Fruit fly (Drosophila melanogaster) whole organism, embryonic: ENCODE results near the gene CG44271.

Experiments used
- Antp ChIP-seq: fragments of 200-800 bp; sonication (Bioruptor generic); optimal IDR thresholded peaks from 3 replicates; lab custom pipeline; 2016; ENCODE audit warnings: missing biosample characterization, missing genetic modification characterization
- Awh ChIP-seq: fragments of 200-800 bp; sonication (Bioruptor generic); IDR thresholded peaks from 2 replicates; pipeline ENCODE4, ENCODE4 v1.3.6; 2022; ENCODE audit warnings: missing biosample characterization, missing genetic modification characterization
- Bgb ChIP-seq: fragments of 200-800 bp; sonication (Bioruptor generic); IDR thresholded peaks from 2 replicates; pipeline ENCODE4 v1.3.6; 2022; ENCODE audit warnings: missing biosample characterization, missing genetic modification characterization; ENCODE audit not compliant: partially characterized antibody
- CG10274 ChIP-seq: fragments of 200-800 bp; sonication (Bioruptor generic); optimal IDR thresholded peaks from 3 replicates; lab custom pipeline; 2017; ENCODE audit warnings: missing biosample characterization, mild to moderate bottlenecking, missing genetic modification characterization
- CG10654 ChIP-seq: fragments of 200-800 bp; sonication (Bioruptor generic); optimal IDR thresholded peaks from 2 replicates; lab custom pipeline; 2016; ENCODE audit warnings: missing biosample characterization, missing genetic modification characterization
- CG12769 ChIP-seq: fragments of 200-800 bp; sonication (Bioruptor generic); optimal IDR thresholded peaks from 2 replicates; lab custom pipeline; 2019; ENCODE audit warnings: missing biosample characterization, mild to moderate bottlenecking, missing genetic modification characterization, moderate library complexity
- CG13624 ChIP-seq: fragments of 200-800 bp; sonication (Bioruptor generic); optimal IDR thresholded peaks from 2 replicates; lab custom pipeline; 2016; ENCODE audit warnings: missing biosample characterization, missing genetic modification characterization
- CG1602 ChIP-seq: fragments of 200-800 bp; sonication (Bioruptor generic); optimal IDR thresholded peaks from 3 replicates; lab custom pipeline; 2016; ENCODE audit warnings: missing biosample characterization, missing genetic modification characterization
- CG17328 ChIP-seq: fragments of 200-800 bp; sonication (Bioruptor generic); IDR thresholded peaks from 2 replicates; pipeline ENCODE4 v1.3.6; 2022; ENCODE audit warnings: missing biosample characterization, missing genetic modification characterization
- CG17359 ChIP-seq: fragments of 200-800 bp; sonication (Bioruptor generic); optimal IDR thresholded peaks from 3 replicates; lab custom pipeline; 2018; ENCODE audit warnings: missing biosample characterization, mild to moderate bottlenecking, missing genetic modification characterization, moderate library complexity
- CG18011 ChIP-seq: fragments of 200-800 bp; sonication (Bioruptor generic); optimal IDR thresholded peaks from 2 replicates; lab custom pipeline; 2017; ENCODE audit warnings: missing biosample characterization, missing genetic modification characterization, mild to moderate bottlenecking, moderate library complexity, missing genotype
- CG34376 ChIP-seq: fragments of 200-800 bp; sonication (Bioruptor generic); optimal IDR thresholded peaks from 2 replicates; lab custom pipeline; 2018; ENCODE audit warnings: missing biosample characterization, mild to moderate bottlenecking, missing genetic modification characterization
- CG4328 ChIP-seq: fragments of 200-800 bp; sonication (Bioruptor generic); optimal IDR thresholded peaks from 3 replicates; lab custom pipeline; 2017; ENCODE audit warnings: missing biosample characterization, missing genetic modification reagents, missing genetic modification characterization
- CG6254 ChIP-seq: fragments of 200-800 bp; sonication (Bioruptor generic); optimal IDR thresholded peaks from 3 replicates; lab custom pipeline; 2017; ENCODE audit warnings: mild to moderate bottlenecking, missing biosample characterization, missing genetic modification reagents, missing genetic modification characterization
- CG6765 ChIP-seq: fragments of 200-800 bp; sonication (Bioruptor generic); optimal IDR thresholded peaks from 3 replicates; lab custom pipeline; 2017; ENCODE audit warnings: missing biosample characterization, mild to moderate bottlenecking, missing genetic modification characterization
- CG6813 ChIP-seq: fragments of 200-800 bp; sonication (Bioruptor generic); optimal IDR thresholded peaks from 2 replicates; lab custom pipeline; 2017; ENCODE audit warnings: missing biosample characterization, missing genetic modification characterization, mild to moderate bottlenecking, moderate library complexity, missing genetic modification reagents
- CG7839 ChIP-seq: fragments of 200-800 bp; sonication (Bioruptor generic); optimal IDR thresholded peaks from 3 replicates; lab custom pipeline; 2018; ENCODE audit warnings: missing biosample characterization, mild to moderate bottlenecking, missing genetic modification characterization, moderate library complexity
- CG9932 ChIP-seq: fragments of 200-800 bp; sonication (Bioruptor generic); IDR thresholded peaks from 2 replicates; pipeline ENCODE4 v1.3.6; 2022; ENCODE audit warnings: missing biosample characterization, missing genetic modification characterization
- Dip3 ChIP-seq: fragments of 200-800 bp; sonication (Bioruptor generic); optimal IDR thresholded peaks from 3 replicates; lab custom pipeline; 2016; ENCODE audit warnings: missing biosample characterization, missing genetic modification characterization
- Doc2 ChIP-seq: fragments of 200-800 bp; sonication (Bioruptor generic); IDR thresholded peaks from 2 replicates; pipeline ENCODE4 v1.3.6; 2022; ENCODE audit warnings: missing biosample characterization, missing genetic modification characterization
- MTF-1 ChIP-seq: fragments of 200-800 bp; sonication (Bioruptor generic); optimal IDR thresholded peaks from 2 replicates; lab custom pipeline; 2018; ENCODE audit warnings: missing biosample characterization, mild to moderate bottlenecking, missing genetic modification characterization, borderline replicate concordance
- Opbp ChIP-seq: fragments of 200-800 bp; sonication (Bioruptor generic); IDR thresholded peaks from 3 replicates; pipeline ENCODE4 v1.3.6; 2022; ENCODE audit warnings: missing biosample characterization, missing genetic modification characterization; ENCODE audit not compliant: partially characterized antibody
- TFAM ChIP-seq: fragments of 200-800 bp; sonication (Bioruptor generic); optimal IDR thresholded peaks from 2 replicates; lab custom pipeline; 2017; ENCODE audit warnings: missing biosample characterization, missing genetic modification characterization, inconsistent platforms
- Vsx1 ChIP-seq: fragments of 200-800 bp; sonication (Bioruptor generic); optimal IDR thresholded peaks from 2 replicates; lab custom pipeline; 2017; ENCODE audit warnings: missing biosample characterization, mild to moderate bottlenecking, missing genetic modification characterization, missing genetic modification reagents
- YL-1 ChIP-seq: fragments of 200-800 bp; sonication (Bioruptor generic); optimal IDR thresholded peaks from 3 replicates; lab custom pipeline; 2017; ENCODE audit warnings: missing biosample characterization, mild to moderate bottlenecking, missing genetic modification characterization
- ara ChIP-seq: fragments of 200-800 bp; sonication (Bioruptor generic); IDR thresholded peaks from 2 replicates; pipeline ENCODE4 v1.3.6; 2022; ENCODE audit warnings: missing biosample characterization, missing genetic modification characterization
- bcd ChIP-seq: fragments of 200-800 bp; sonication (Bioruptor generic); optimal IDR thresholded peaks from 2 replicates; lab custom pipeline; 2017; ENCODE audit warnings: missing biosample characterization, mild to moderate bottlenecking, missing genetic modification characterization
- bowl ChIP-seq: fragments of 200-800 bp; sonication (Bioruptor generic); IDR thresholded peaks from 2 replicates; pipeline ENCODE4 v1.3.6; 2022; ENCODE audit warnings: missing biosample characterization, missing genetic modification characterization
- cad ChIP-seq: fragments of >200 bp; optimal IDR thresholded peaks from 2 replicates; lab custom pipeline; 2017; ENCODE audit warnings: missing biosample characterization, missing genetic modification characterization
- cas ChIP-seq: fragments of 200-800 bp; sonication (Bioruptor generic); IDR thresholded peaks from 2 replicates; pipeline ENCODE4 v1.3.6; 2022; ENCODE audit warnings: missing biosample characterization, missing genetic modification characterization
- caup ChIP-seq: fragments of 200-800 bp; sonication (Bioruptor generic); optimal IDR thresholded peaks from 3 replicates; lab custom pipeline; 2017; ENCODE audit warnings: missing biosample characterization, mild to moderate bottlenecking, missing genetic modification characterization, moderate library complexity; ENCODE audit not compliant: severe bottlenecking
- crc ChIP-seq: fragments of 200-800 bp; sonication (Bioruptor generic); optimal IDR thresholded peaks from 2 replicates; lab custom pipeline; 2016; ENCODE audit warnings: missing biosample characterization, missing genetic modification characterization
- eve ChIP-seq, 2 experiments: fragments of >200 bp; optimal IDR thresholded peaks; 2 replicates each; lab custom pipeline; 2017; ENCODE audit warnings: missing biosample characterization in 2 of 2, missing genetic modification characterization in 2 of 2
- gem ChIP-seq: fragments of 200-800 bp; sonication (Bioruptor generic); optimal IDR thresholded peaks from 2 replicates; lab custom pipeline; 2019; ENCODE audit warnings: missing biosample characterization, mild to moderate bottlenecking, missing genetic modification characterization, moderate library complexity
- h ChIP-seq: fragments of >200 bp; optimal IDR thresholded peaks from 2 replicates; lab custom pipeline; 2017
- inv ChIP-seq: fragments of 200-800 bp; sonication (Bioruptor generic); IDR thresholded peaks from 2 replicates; pipeline ENCODE4 v1.3.6; 2022; ENCODE audit warnings: missing biosample characterization, missing genetic modification characterization; ENCODE audit not compliant: partially characterized antibody
- lab ChIP-seq: fragments of 200-800 bp; sonication (Bioruptor generic); optimal IDR thresholded peaks from 3 replicates; lab custom pipeline; 2017; ENCODE audit warnings: missing biosample characterization, missing genetic modification characterization, mild to moderate bottlenecking, moderate library complexity, missing genetic modification reagents
- lola ChIP-seq, 3 experiments: fragments of >200 bp in 2 of 3; fragments of 200-800 bp in 1 of 3; sonication (Bioruptor generic) in 1 of 3; optimal IDR thresholded peaks; 2 replicates each; lab custom pipeline; 2017 to 2019; ENCODE audit warnings: missing biosample characterization in 3 of 3, missing genetic modification characterization in 3 of 3, mild to moderate bottlenecking in 1 of 3, moderate library complexity in 1 of 3
- mirr ChIP-seq: fragments of 200-800 bp; sonication (Bioruptor generic); optimal IDR thresholded peaks from 3 replicates; lab custom pipeline; 2018; ENCODE audit warnings: missing biosample characterization, mild to moderate bottlenecking, missing genetic modification characterization
- odd ChIP-seq: fragments of 200-800 bp; sonication (Bioruptor generic); optimal IDR thresholded peaks from 2 replicates; lab custom pipeline; 2017; ENCODE audit warnings: missing biosample characterization, mild to moderate bottlenecking, missing genetic modification characterization
- otp ChIP-seq: fragments of 200-800 bp; sonication (Bioruptor generic); IDR thresholded peaks from 3 replicates; pipeline ENCODE4, ENCODE4 v1.3.6; 2022; ENCODE audit warnings: missing biosample characterization, missing genetic modification characterization
- pros ChIP-seq: fragments of 200-800 bp; sonication (Bioruptor generic); optimal IDR thresholded peaks from 3 replicates; lab custom pipeline; 2019; ENCODE audit warnings: missing biosample characterization, mild to moderate bottlenecking, missing genetic modification characterization, moderate library complexity
- psq ChIP-seq: fragments of 200-800 bp; sonication (Bioruptor generic); optimal IDR thresholded peaks from 2 replicates; lab custom pipeline; 2017; ENCODE audit warnings: missing biosample characterization, missing genetic modification characterization
- repo ChIP-seq: fragments of 200-800 bp; sonication (Bioruptor generic); optimal IDR thresholded peaks from 2 replicates; lab custom pipeline; 2016; ENCODE audit warnings: missing biosample characterization, missing genetic modification characterization
- run ChIP-seq: fragments of 200-800 bp; sonication (Bioruptor generic); optimal IDR thresholded peaks from 3 replicates; lab custom pipeline; 2018; ENCODE audit warnings: missing biosample characterization, mild to moderate bottlenecking, missing genetic modification characterization
- sens ChIP-seq: fragments of 200-800 bp; sonication (Bioruptor generic); peaks from one replicate; lab custom pipeline; 2016; ENCODE audit warnings: missing biosample characterization, missing genetic modification characterization
- sna ChIP-seq: fragments of 200-800 bp; sonication (Bioruptor generic); IDR thresholded peaks from 2 replicates; pipeline ENCODE4 v1.3.6; 2022; ENCODE audit warnings: missing biosample characterization, missing genetic modification characterization; ENCODE audit not compliant: partially characterized antibody
- tgo ChIP-seq: fragments of 200-800 bp; sonication (Bioruptor generic); IDR thresholded peaks from 3 replicates; pipeline ENCODE4 v1.3.6; 2022; ENCODE audit warnings: missing biosample characterization, missing genetic modification characterization

The CG44271 gene

dm6 chr2L:6722822-6723749 is 24.6 kb downstream of the CG44271 start, which contains the start of gene homer (continued):
- TF ChIP-seq Opbp (GFP tag; lab: Robert Waterston, UW) (peak; percentile 96), Vsx1 (peak; percentile 63), CG34376 (GFP tag; lab: Kevin White, UChicago) (peak; percentile 20), pros (GFP tag; lab: Kevin White, UChicago) (peak; percentile 7), CG10654 (GFP tag; lab: Kevin White, UChicago) (no peak), bcd (GFP tag; lab: Kevin White, UChicago) (no peak), lola (GFP tag; optimal IDR thresholded peaks at IDR 0.05; lab: Kevin White, UChicago) (no peak), otp (0 out of 3 replicates have a peak, but pooled peaks have one; percentile 20), mirr (GFP tag; lab: Kevin White, UChicago) (peak; percentile 59), Bgb (GFP tag; lab: Robert Waterston, UW) (peak; percentile 96), run (no peak), Antp (no peak), psq (GFP tag; lab: Kevin White, UChicago) (no peak), Dip3 (no peak), CG10274 (GFP tag; lab: Kevin White, UChicago) (no peak), h (lab: Kevin White, UChicago) (no peak), CG17328 (no peak), odd (no peak), sens (peak; percentile 66), crc (GFP tag; lab: Kevin White, UChicago) (no peak), lab (GFP tag; lab: Kevin White, UChicago) (no peak), CG9932 (GFP tag; lab: Robert Waterston, UW) (peak; percentile 63), CG13624 (GFP tag; lab: Kevin White, UChicago) (no peak), CG1602 (GFP tag; lab: Kevin White, UChicago) (no peak), CG17359 (tag; lab: Kevin White, UChicago) (no peak), cas (GFP tag; lab: Robert Waterston, UW) (no peak), TFAM (no peak), cad (GFP tag; lab: Kevin White, UChicago) (no peak), YL-1 (GFP tag; lab: Kevin White, UChicago) (peak; percentile 65), CG6254 (no peak), gem (no peak), CG7839 (tag; lab: Kevin White, UChicago) (no peak), CG6765 (GFP tag; lab: Kevin White, UChicago) (no peak), CG6813 (GFP tag; lab: Kevin White, UChicago) (no peak), ara (no peak), tgo (GFP tag; lab: Robert Waterston, UW) (no peak), Doc2 (GFP tag; lab: Robert Waterston, UW) (no peak), caup (GFP tag; lab: Kevin White, UChicago) (peak; percentile 8), CG18011 (no peak), Awh (GFP tag; lab: Robert Waterston, UW) (no peak), inv (GFP tag; lab: Robert Waterston, UW) (peak; percentile 92), sna (GFP tag; lab: Robert Waterston, UW) (peak; percentile 86; the same call in 1 of the 2 replicates), MTF-1 (GFP tag; lab: Kevin White, UChicago) (no peak), CG12769 (tag; lab: Kevin White, UChicago) (peak; percentile 8), repo (GFP tag; lab: Kevin White, UChicago) (no peak), eve (GFP tag; optimal IDR thresholded peaks at IDR 0.05; lab: Kevin White, UChicago) (no peak), CG4328 (GFP tag; lab: Kevin White, UChicago) (no peak), bowl (no peak)
